Fruit fly (Drosophila melanogaster) whole organism, embryonic: ENCODE results near the gene CG7906.

Experiments
- Adf1 ChIP-seq: fragments of 200-800 bp; sonication (Bioruptor generic); IDR thresholded peaks from 2 replicates; pipeline ENCODE4 v1.3.6; 2022; ENCODE audit warnings: missing biosample characterization, missing genetic modification characterization
- Aef1 ChIP-seq: fragments of 200-800 bp; sonication (Bioruptor generic); IDR thresholded peaks from 3 replicates; pipeline ENCODE4 v1.3.6; 2022; ENCODE audit warnings: missing biosample characterization, missing genetic modification characterization
- Atf6 ChIP-seq: fragments of 200-800 bp; sonication (Bioruptor generic); IDR thresholded peaks from 2 replicates; pipeline ENCODE4 v1.3.6; 2022; ENCODE audit warnings: missing biosample characterization, missing genetic modification characterization
- BEAF-32 ChIP-seq: fragments of 200-800 bp; sonication (Bioruptor generic); optimal IDR thresholded peaks from 3 replicates; lab custom pipeline; 2017; ENCODE audit warnings: missing biosample characterization, missing genetic modification characterization, mild to moderate bottlenecking, moderate library complexity, missing genetic modification reagents
- Bteb2 ChIP-seq: fragments of 200-800 bp; sonication (Bioruptor generic); optimal IDR thresholded peaks from 2 replicates; lab custom pipeline; 2016; ENCODE audit warnings: missing biosample characterization, missing genetic modification characterization
- CG10321 ChIP-seq: fragments of 200-800 bp; sonication (Bioruptor generic); IDR thresholded peaks from 2 replicates; pipeline ENCODE4 v1.3.6; 2022; ENCODE audit warnings: missing biosample characterization, missing genetic modification characterization
- CG11093 ChIP-seq: fragments of 200-800 bp; sonication (Bioruptor generic); IDR thresholded peaks from 3 replicates; pipeline ENCODE4 v1.3.6; 2022; ENCODE audit warnings: missing biosample characterization, missing genetic modification characterization
- CG12219 ChIP-seq: fragments of 200-800 bp; sonication (Bioruptor generic); optimal IDR thresholded peaks from 3 replicates; lab custom pipeline; 2018; ENCODE audit warnings: missing biosample characterization, mild to moderate bottlenecking, missing genetic modification characterization
- CG12299 ChIP-seq: fragments of 200-800 bp; sonication (Bioruptor generic); optimal IDR thresholded peaks from 2 replicates; lab custom pipeline; 2018; ENCODE audit warnings: missing biosample characterization, mild to moderate bottlenecking, missing genetic modification characterization
- CG12769 ChIP-seq: fragments of 200-800 bp; sonication (Bioruptor generic); optimal IDR thresholded peaks from 2 replicates; lab custom pipeline; 2019; ENCODE audit warnings: missing biosample characterization, mild to moderate bottlenecking, missing genetic modification characterization, moderate library complexity
- CG13123 ChIP-seq: fragments of 200-800 bp; sonication (Bioruptor generic); optimal IDR thresholded peaks from 2 replicates; lab custom pipeline; 2016; ENCODE audit warnings: missing biosample characterization, missing genetic modification characterization
- CG13296 ChIP-seq: fragments of 200-800 bp; sonication (Bioruptor generic); optimal IDR thresholded peaks from 3 replicates; lab custom pipeline; 2018; ENCODE audit warnings: missing biosample characterization, mild to moderate bottlenecking, missing genetic modification characterization
- CG13424 ChIP-seq: fragments of 200-800 bp; sonication (Bioruptor generic); optimal IDR thresholded peaks from 2 replicates; lab custom pipeline; 2019; ENCODE audit warnings: missing biosample characterization, mild to moderate bottlenecking, missing genetic modification characterization, moderate library complexity
- CG13624 ChIP-seq: fragments of 200-800 bp; sonication (Bioruptor generic); optimal IDR thresholded peaks from 2 replicates; lab custom pipeline; 2016; ENCODE audit warnings: missing biosample characterization, missing genetic modification characterization
- CG1602 ChIP-seq: fragments of 200-800 bp; sonication (Bioruptor generic); optimal IDR thresholded peaks from 3 replicates; lab custom pipeline; 2016; ENCODE audit warnings: missing biosample characterization, missing genetic modification characterization
- CG17186 ChIP-seq: fragments of 200-800 bp; sonication (Bioruptor generic); optimal IDR thresholded peaks from 3 replicates; lab custom pipeline; 2017; ENCODE audit warnings: missing biosample characterization, missing genetic modification reagents, missing genetic modification characterization
- CG17802 ChIP-seq: fragments of 200-800 bp; sonication (Bioruptor generic); optimal IDR thresholded peaks from 2 replicates; lab custom pipeline; 2018; ENCODE audit warnings: missing biosample characterization, mild to moderate bottlenecking, missing genetic modification characterization, moderate library complexity
- CG18599 ChIP-seq: fragments of 200-800 bp; sonication (Bioruptor generic); optimal IDR thresholded peaks from 3 replicates; lab custom pipeline; 2017; ENCODE audit warnings: missing biosample characterization, missing genetic modification characterization, mild to moderate bottlenecking, moderate library complexity, missing genetic modification reagents
- CG2120 ChIP-seq: fragments of 200-800 bp; sonication (Bioruptor generic); optimal IDR thresholded peaks from 3 replicates; lab custom pipeline; 2016; ENCODE audit warnings: missing biosample characterization, missing genetic modification characterization
- CG32772 ChIP-seq: fragments of 200-800 bp; sonication (Bioruptor generic); IDR thresholded peaks from 2 replicates; pipeline ENCODE4 v1.3.6; 2022; ENCODE audit warnings: missing biosample characterization, missing genetic modification characterization
- CG3995 ChIP-seq: fragments of 200-800 bp; sonication (Bioruptor generic); optimal IDR thresholded peaks from 3 replicates; lab custom pipeline; 2016; ENCODE audit warnings: missing biosample characterization, missing genetic modification characterization
- CG6254 ChIP-seq: fragments of 200-800 bp; sonication (Bioruptor generic); optimal IDR thresholded peaks from 3 replicates; lab custom pipeline; 2017; ENCODE audit warnings: mild to moderate bottlenecking, missing biosample characterization, missing genetic modification reagents, missing genetic modification characterization
- CG8924 ChIP-seq: fragments of 200-800 bp; optimal IDR thresholded peaks from 3 replicates; lab custom pipeline; 2019; ENCODE audit warnings: missing biosample characterization, mild to moderate bottlenecking, missing genetic modification characterization, moderate library complexity
- NC2β ChIP-seq: fragments of 200-800 bp; sonication (Bioruptor generic); optimal IDR thresholded peaks from 2 replicates; lab custom pipeline; 2016; ENCODE audit warnings: missing biosample characterization, missing genetic modification characterization
- Oaz ChIP-seq: fragments of 200-800 bp; sonication (Bioruptor generic); IDR thresholded peaks from 2 replicates; pipeline ENCODE4 v1.3.6; 2022; ENCODE audit warnings: missing biosample characterization, missing genetic modification characterization
- Ptx1 ChIP-seq: fragments of 200-800 bp; sonication (Bioruptor generic); IDR thresholded peaks from 2 replicates; pipeline ENCODE4 v1.3.6; 2022; ENCODE audit warnings: missing biosample characterization, missing genetic modification characterization
- Taf1 ChIP-seq: fragments of 200-800 bp; sonication (Bioruptor generic); IDR thresholded peaks from 2 replicates; pipeline ENCODE4 v1.3.6; 2022; ENCODE audit warnings: missing biosample characterization, missing genetic modification characterization
- Xbp1 ChIP-seq: fragments of 200-800 bp; sonication (Bioruptor generic); optimal IDR thresholded peaks from 3 replicates; lab custom pipeline; 2016; ENCODE audit warnings: missing biosample characterization, mild to moderate bottlenecking, missing genetic modification characterization
- ap ChIP-seq: fragments of 200-800 bp; sonication (Bioruptor generic); IDR thresholded peaks from 2 replicates; pipeline ENCODE4 v1.3.6; 2022; ENCODE audit warnings: missing biosample characterization, missing genetic modification characterization
- ara ChIP-seq: fragments of 200-800 bp; sonication (Bioruptor generic); IDR thresholded peaks from 2 replicates; pipeline ENCODE4 v1.3.6; 2022; ENCODE audit warnings: missing biosample characterization, missing genetic modification characterization
- ato ChIP-seq: fragments of 200-800 bp; sonication (Bioruptor generic); IDR thresholded peaks from 2 replicates; pipeline ENCODE4 v1.3.6; 2022; ENCODE audit warnings: missing biosample characterization, missing genetic modification characterization; ENCODE audit not compliant: partially characterized antibody
- bab2 ChIP-seq: fragments of 200-800 bp; sonication (Bioruptor generic); optimal IDR thresholded peaks from 2 replicates; lab custom pipeline; 2016; ENCODE audit warnings: missing biosample characterization, missing genetic modification characterization
- bowl ChIP-seq: fragments of 200-800 bp; sonication (Bioruptor generic); IDR thresholded peaks from 2 replicates; pipeline ENCODE4 v1.3.6; 2022; ENCODE audit warnings: missing biosample characterization, missing genetic modification characterization
- br ChIP-seq: fragments of >200 bp; optimal IDR thresholded peaks from 2 replicates; lab custom pipeline; 2017
- cas ChIP-seq: fragments of 200-800 bp; sonication (Bioruptor generic); IDR thresholded peaks from 2 replicates; pipeline ENCODE4 v1.3.6; 2022; ENCODE audit warnings: missing biosample characterization, missing genetic modification characterization
- fd102C ChIP-seq: fragments of 200-800 bp; sonication (Bioruptor generic); optimal IDR thresholded peaks from 2 replicates; lab custom pipeline; 2018; ENCODE audit warnings: missing biosample characterization, mild to moderate bottlenecking, missing genetic modification characterization, moderate library complexity
- fu2 ChIP-seq: fragments of 200-800 bp; sonication (Bioruptor generic); optimal IDR thresholded peaks from 2 replicates; lab custom pipeline; 2016; ENCODE audit warnings: missing biosample characterization, missing genetic modification characterization
- gcm ChIP-seq: fragments of 200-800 bp; sonication (Bioruptor generic); optimal IDR thresholded peaks from 2 replicates; lab custom pipeline; 2019; ENCODE audit warnings: missing biosample characterization, mild to moderate bottlenecking, missing genetic modification characterization, moderate library complexity
- her ChIP-seq: fragments of 200-800 bp; sonication (Bioruptor generic); optimal IDR thresholded peaks from 2 replicates; lab custom pipeline; 2016; ENCODE audit warnings: missing biosample characterization, missing genetic modification characterization
- lilli ChIP-seq: fragments of 200-800 bp; sonication (Bioruptor generic); optimal IDR thresholded peaks from 3 replicates; lab custom pipeline; 2016; ENCODE audit warnings: missing biosample characterization, missing genetic modification characterization
- odd ChIP-seq: fragments of 200-800 bp; sonication (Bioruptor generic); optimal IDR thresholded peaks from 2 replicates; lab custom pipeline; 2017; ENCODE audit warnings: missing biosample characterization, mild to moderate bottlenecking, missing genetic modification characterization
- pfk ChIP-seq: fragments of 200-800 bp; sonication (Bioruptor generic); optimal IDR thresholded peaks from 2 replicates; lab custom pipeline; 2018; ENCODE audit warnings: missing biosample characterization, mild to moderate bottlenecking, missing genetic modification characterization, moderate library complexity
- prd ChIP-seq, 3 experiments: fragments of >200 bp in 2 of 3; fragments of 200-800 bp in 1 of 3; sonication (Bioruptor generic) in 1 of 3; optimal IDR thresholded peaks in 2 of 3; IDR thresholded peaks in 1 of 3; 2 replicates in 2 of 3; 3 replicates in 1 of 3; pipeline versions ENCODE4 v1.3.6 to Lab custom; 2017 to 2022; ENCODE audit warnings: missing biosample characterization in 1 of 3, missing genetic modification characterization in 1 of 3
- pzg ChIP-seq: fragments of 200-800 bp; sonication (Bioruptor generic); optimal IDR thresholded peaks from 3 replicates; lab custom pipeline; 2018; ENCODE audit warnings: missing biosample characterization, mild to moderate bottlenecking, missing genetic modification characterization, moderate library complexity
- tna ChIP-seq: fragments of 200-800 bp; sonication (Bioruptor generic); IDR thresholded peaks from 2 replicates; pipeline ENCODE4 v1.3.6; 2022; ENCODE audit warnings: missing biosample characterization, missing genetic modification characterization; ENCODE audit not compliant: partially characterized antibody
- trem ChIP-seq: fragments of 200-800 bp; optimal IDR thresholded peaks from 3 replicates; lab custom pipeline; 2019; ENCODE audit warnings: missing biosample characterization, mild to moderate bottlenecking, missing genetic modification characterization, moderate library complexity
- twi ChIP-seq: fragments of 200-800 bp; optimal IDR thresholded peaks from 2 replicates; lab custom pipeline; 2019; ENCODE audit warnings: missing biosample characterization, mild to moderate bottlenecking, missing genetic modification characterization, moderate library complexity
- zen ChIP-seq: fragments of 200-800 bp; sonication (Bioruptor generic); optimal IDR thresholded peaks from 3 replicates; lab custom pipeline; 2018; ENCODE audit warnings: missing biosample characterization, mild to moderate bottlenecking, missing genetic modification characterization, moderate library complexity

CG7906 gene

dm6 chr3L:14190625-14191475 lies 45.6 kb upstream of the CG7906 start, which contains the start of gene nuf (continued):
- TF ChIP-seq Adf1 (GFP tag; lab: Robert Waterston, UW) (peak; percentile 33; the same call in 1 of the 2 replicates), CG6254 (GFP tag; lab: Kevin White, UChicago) (no peak), trem (tag; lab: Kevin White, UChicago) (peak; percentile 51), fu2 (no peak), pzg (peak; percentile 58), CG18599 (peak; percentile 68), NC2β (peak; percentile 29), CG12769 (tag; lab: Kevin White, UChicago) (peak; percentile 24), cas (GFP tag; lab: Robert Waterston, UW) (no peak), prd (optimal IDR thresholded peaks at IDR 0.05; lab: Kevin White, UChicago) (no peak), prd (GFP tag; IDR thresholded peaks at IDR 0.05; lab: Robert Waterston, UW) (peak; percentile 10; the same call in 1 of the 3 replicates), Taf1 (GFP tag; lab: Robert Waterston, UW) (no peak), CG13424 (tag; lab: Kevin White, UChicago) (peak; percentile 1), CG1602 (GFP tag; lab: Kevin White, UChicago) (no peak), gcm (peak; percentile 9), CG8924 (tag; lab: Kevin White, UChicago) (peak; percentile 64), her (peak; percentile 35), CG3995 (peak; percentile 88), bab2 (GFP tag; lab: Kevin White, UChicago) (no peak), br (no peak), CG13624 (GFP tag; lab: Kevin White, UChicago) (no peak), CG32772 (GFP tag; lab: Robert Waterston, UW) (no peak), CG11093 (GFP tag; lab: Robert Waterston, UW) (no peak), Oaz (GFP tag; lab: Robert Waterston, UW) (no peak), CG17186 (no peak), CG17802 (no peak), CG10321 (GFP tag; lab: Robert Waterston, UW) (no peak), BEAF-32 (GFP tag; lab: Kevin White, UChicago) (peak; percentile 39), tna (GFP tag; lab: Robert Waterston, UW) (peak; percentile 60; the same call in 1 of the 2 replicates), CG2120 (no peak), ap (GFP tag; lab: Robert Waterston, UW) (no peak), ato (GFP tag; lab: Robert Waterston, UW) (0 out of 2 replicates have a peak, but pooled peaks have one; percentile 17), twi (tag; lab: Kevin White, UChicago) (no peak), lilli (GFP tag; lab: Kevin White, UChicago) (no peak), Bteb2 (GFP tag; lab: Kevin White, UChicago) (no peak), Ptx1 (GFP tag; lab: Robert Waterston, UW) (no peak), Aef1 (GFP tag; lab: Robert Waterston, UW) (no peak), CG12219 (GFP tag; lab: Kevin White, UChicago) (peak; percentile 39), ara (GFP tag; lab: Robert Waterston, UW) (no peak), CG13123 (GFP tag; lab: Kevin White, UChicago) (no peak), Xbp1 (GFP tag; lab: Kevin White, UChicago) (no peak), odd (GFP tag; lab: Kevin White, UChicago) (peak; percentile 56), CG12299 (tag; lab: Kevin White, UChicago) (peak; percentile 16), pfk (GFP tag; lab: Kevin White, UChicago) (peak; percentile 60), CG13296 (GFP tag; lab: Kevin White, UChicago) (peak; percentile 59), Atf6 (peak; percentile 38; the same call in 1 of the 2 replicates), fd102C (GFP tag; lab: Kevin White, UChicago) (no peak), bowl (GFP tag; lab: Robert Waterston, UW) (no peak; the same call in 1 of the 2 replicates), zen (no peak)
